Worm (Caenorhabditis elegans) whole organism, young adult: Measurements from ENCODE around the gene R07E5.7.

Experiments used
- B0261.1 ChIP-seq: sonication (generic microtip); optimal IDR thresholded peaks from 2 replicates; lab custom pipeline; 2016; ENCODE audit warnings: mild to moderate bottlenecking, missing genetic modification characterization, moderate library complexity, missing compliant biosample characterization
- F33H1.4 ChIP-seq: fragments of 200-800 bp; sonication (Bioruptor generic); IDR thresholded peaks from 2 replicates; pipeline ENCODE4 v1.3.6; 2022; ENCODE audit warnings: missing genetic modification reagents, missing genetic modification characterization, missing compliant biosample characterization
- F37B4.10 ChIP-seq: fragments of 200-800 bp; sonication (Bioruptor generic); IDR thresholded peaks from 2 replicates; pipeline ENCODE4 v1.3.6; 2022; ENCODE audit warnings: missing genetic modification characterization, missing compliant biosample characterization
- F49E8.2 ChIP-seq: sonication (generic microtip); optimal IDR thresholded peaks from 3 replicates; lab custom pipeline; 2017; ENCODE audit warnings: missing genetic modification characterization, mild to moderate bottlenecking, missing compliant biosample characterization, antibody characterized with exemption, moderate library complexity; ENCODE audit not compliant: insufficient read depth
- F57C9.4 ChIP-seq: sonication (generic microtip); optimal IDR thresholded peaks from 2 replicates; lab custom pipeline; 2017; ENCODE audit warnings: mild to moderate bottlenecking, missing genetic modification characterization, missing compliant biosample characterization
- Y53F4B.3 ChIP-seq: fragments of 200-800 bp; sonication (Bioruptor generic); IDR thresholded peaks from 2 replicates; pipeline ENCODE4 v1.3.6; 2022; ENCODE audit warnings: missing genetic modification reagents, missing genetic modification characterization, missing compliant biosample characterization
- aptf-3 ChIP-seq: fragments of 200-800 bp; sonication (Bioruptor generic); IDR thresholded peaks from 2 replicates; pipeline ENCODE4 v1.3.6; 2022; ENCODE audit warnings: missing genetic modification characterization, missing compliant biosample characterization
- attf-5 ChIP-seq: fragments of 200-800 bp; sonication (Bioruptor generic); optimal IDR thresholded peaks from 2 replicates; lab custom pipeline; 2018; ENCODE audit warnings: mild to moderate bottlenecking, missing genetic modification characterization, missing compliant biosample characterization
- ceh-27 ChIP-seq: fragments of 200-800 bp; sonication (Bioruptor generic); optimal IDR thresholded peaks from 2 replicates; lab custom pipeline; 2018; ENCODE audit warnings: mild to moderate bottlenecking, missing genetic modification characterization, moderate library complexity, missing compliant biosample characterization
- dox-1 ChIP-seq: fragments of 200-800 bp; sonication (Bioruptor generic); IDR thresholded peaks from 2 replicates; pipeline ENCODE4 v1.3.6; 2022; ENCODE audit warnings: missing genetic modification reagents, missing genetic modification characterization, missing compliant biosample characterization
- fkh-3 ChIP-seq: sonication (generic microtip); optimal IDR thresholded peaks from 2 replicates; lab custom pipeline; 2016; ENCODE audit warnings: mild to moderate bottlenecking, missing genetic modification characterization, missing compliant biosample characterization
- him-1 ChIP-seq: sonication (generic microtip); optimal IDR thresholded peaks from 2 replicates; lab custom pipeline; 2016; ENCODE audit warnings: missing genotype, missing genetic modification reagents, missing genetic modification characterization, missing compliant biosample characterization
- hmg-1.2 ChIP-seq: fragments of 200-800 bp; sonication (Bioruptor generic); IDR thresholded peaks from 2 replicates; pipeline ENCODE4 v1.3.6; 2022; ENCODE audit warnings: missing genetic modification reagents, missing genetic modification characterization, missing compliant biosample characterization
- lin-26 ChIP-seq: fragments of 200-800 bp; sonication (Bioruptor generic); IDR thresholded peaks from 2 replicates; pipeline ENCODE4 v1.3.6; 2022; ENCODE audit warnings: missing genetic modification reagents, missing genetic modification characterization, missing compliant biosample characterization
- lin-35 ChIP-seq, 3 experiments: fragments of 150-350 bp in 2 of 3; sonication (generic microtip) in 1 of 3; optimal IDR thresholded peaks; 2 replicates each; lab custom pipeline; 2014 to 2018; ENCODE audit warnings: missing biosample characterization in 3 of 3, missing genetic modification characterization in 3 of 3, missing genetic modification reagents in 3 of 3
- lsy-27 ChIP-seq: sonication (generic microtip); optimal IDR thresholded peaks from 2 replicates; lab custom pipeline; 2017; ENCODE audit warnings: missing genetic modification characterization, mild to moderate bottlenecking, missing compliant biosample characterization, antibody characterized with exemption, missing genotype, borderline replicate concordance; ENCODE audit not compliant: insufficient read depth
- madf-3 ChIP-seq: fragments of 200-800 bp; sonication (Bioruptor generic); IDR thresholded peaks from 2 replicates; pipeline ENCODE4 v1.3.6; 2022; ENCODE audit warnings: missing genetic modification reagents, missing genetic modification characterization, missing compliant biosample characterization
- mxl-1 ChIP-seq: sonication (generic microtip); optimal IDR thresholded peaks from 2 replicates; lab custom pipeline; 2016; ENCODE audit warnings: missing genetic modification characterization, missing compliant biosample characterization
- rec-8 ChIP-seq, 2 experiments: sonication (generic microtip); optimal IDR thresholded peaks; 2 replicates each; lab custom pipeline; 2016; ENCODE audit warnings: mild to moderate bottlenecking in 2 of 2, missing genetic modification characterization in 2 of 2, missing genetic modification reagents in 2 of 2, missing genotype in 2 of 2, missing biosample characterization in 1 of 2, missing compliant biosample characterization in 1 of 2, moderate library complexity in 1 of 2
- repo-1 ChIP-seq: sonication (generic microtip); optimal IDR thresholded peaks from 2 replicates; lab custom pipeline; 2017; ENCODE audit warnings: mild to moderate bottlenecking, missing genetic modification characterization, missing compliant biosample characterization
- sea-2 ChIP-seq: fragments of 200-800 bp; sonication (Bioruptor generic); IDR thresholded peaks from 2 replicates; pipeline ENCODE4 v1.3.6; 2022; ENCODE audit warnings: missing genetic modification characterization, missing compliant biosample characterization
- sptf-2 ChIP-seq: fragments of 200-800 bp; sonication (Bioruptor generic); optimal IDR thresholded peaks from 2 replicates; lab custom pipeline; 2018; ENCODE audit warnings: mild to moderate bottlenecking, missing genetic modification characterization, missing compliant biosample characterization
- tbp1 ChIP-seq: fragments of 200-800 bp; sonication (Bioruptor generic); optimal IDR thresholded peaks from 2 replicates; lab custom pipeline; 2018; ENCODE audit warnings: mild to moderate bottlenecking, missing genetic modification characterization, missing compliant biosample characterization
- unc-62 ChIP-seq: fragments of 150-350 bp; optimal IDR thresholded peaks from 2 replicates; lab custom pipeline; 2014; ENCODE audit warnings: missing biosample characterization, missing genetic modification reagents, missing genetic modification characterization
- xnd-1 ChIP-seq: sonication (generic microtip); optimal IDR thresholded peaks from 2 replicates; lab custom pipeline; 2016; ENCODE audit warnings: missing genotype, missing genetic modification reagents, missing genetic modification characterization, missing compliant biosample characterization
- ztf-25 ChIP-seq: fragments of 200-800 bp; sonication (Bioruptor generic); IDR thresholded peaks from 2 replicates; pipeline ENCODE4 v1.3.6; 2022; ENCODE audit warnings: missing genetic modification reagents, missing genetic modification characterization, missing compliant biosample characterization
- ztf-26 ChIP-seq: sonication (generic microtip); optimal IDR thresholded peaks from 2 replicates; lab custom pipeline; 2017; ENCODE audit warnings: missing genetic modification characterization, missing compliant biosample characterization
- ztf-6 ChIP-seq: fragments of 200-800 bp; sonication (Bioruptor generic); IDR thresholded peaks from 2 replicates; pipeline ENCODE4 v1.3.6; 2022; ENCODE audit warnings: missing genetic modification reagents, missing genetic modification characterization, missing compliant biosample characterization

R07E5.7 gene

DNA sequence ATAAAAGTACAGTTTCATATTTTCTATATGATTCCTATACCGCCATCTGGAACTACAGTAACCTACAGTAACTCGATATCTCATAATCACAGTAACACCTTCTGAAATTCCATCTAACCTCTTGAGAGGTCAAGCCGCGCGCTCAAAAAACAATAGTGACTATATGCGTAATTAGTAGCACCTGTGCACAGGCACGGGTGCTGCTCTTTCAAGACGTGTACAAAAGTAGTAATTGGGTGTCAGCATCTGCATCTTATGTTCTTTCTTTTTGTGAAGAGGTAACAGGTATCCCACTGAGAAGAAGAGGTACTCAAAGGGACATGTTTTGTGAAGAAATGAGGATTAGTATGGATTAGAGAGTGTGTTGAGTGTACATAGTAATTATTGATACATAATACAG, 42.4 kb upstream of the R07E5.7 start:
- no peak for TF ChIP-seq ztf-6
- TF ChIP-seq sptf-2 (GFP tag; lab: Kevin White, UChicago): no peak
- no peak for TF ChIP-seq F57C9.4 (tag; lab: Kevin White, UChicago)
- no peak for TF ChIP-seq xnd-1
- no peak for TF ChIP-seq madf-3 (GFP tag; lab: Robert Waterston, UW)
- TF ChIP-seq repo-1: no peak
- TF ChIP-seq ztf-26 (tag; lab: Kevin White, UChicago): no peak
- no peak for TF ChIP-seq lsy-27 (tag; lab: Kevin White, UChicago)
- no peak for TF ChIP-seq F37B4.10 (GFP tag; lab: Robert Waterston, UW)
- no peak for TF ChIP-seq fkh-3
- no peak for TF ChIP-seq F33H1.4 (GFP tag; lab: Robert Waterston, UW)

- TF ChIP-seq lsy-27 (tag; lab: Kevin White, UChicago): no peak
- no peak for TF ChIP-seq mxl-1 (tag; lab: Kevin White, UChicago)
- TF ChIP-seq, all 124 proteins: peak for 0
These were observed 41.3 kb upstream of the R07E5.7 start for ce11 chrIII:4460242-4460641.

DNA sequence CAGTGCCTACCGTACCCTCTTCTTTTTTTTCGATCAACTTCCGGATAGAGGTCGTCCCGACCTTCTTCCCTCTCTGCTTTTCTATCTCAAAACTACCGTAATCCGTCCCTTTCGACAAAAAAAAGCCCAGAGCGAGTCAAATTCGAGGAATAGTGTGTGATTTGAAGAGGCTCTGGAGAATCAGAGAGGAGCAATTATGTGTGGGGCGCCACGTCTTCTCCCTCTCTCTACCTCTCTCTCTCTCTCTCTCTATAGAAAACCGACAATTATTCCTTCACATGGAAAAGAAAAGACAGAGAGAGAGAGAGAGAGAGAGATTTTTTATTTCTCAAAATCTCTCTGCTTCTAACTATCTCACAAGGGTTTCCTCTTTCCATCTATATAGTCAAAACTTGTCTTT, 37.6 kb upstream of the R07E5.7 start:
- TF ChIP-seq hmg-1.2 (GFP tag; lab: Robert Waterston, UW): peak; percentile 27; the same call in 1 of the 2 replicates
- TF ChIP-seq fkh-3: no peak

DNA sequence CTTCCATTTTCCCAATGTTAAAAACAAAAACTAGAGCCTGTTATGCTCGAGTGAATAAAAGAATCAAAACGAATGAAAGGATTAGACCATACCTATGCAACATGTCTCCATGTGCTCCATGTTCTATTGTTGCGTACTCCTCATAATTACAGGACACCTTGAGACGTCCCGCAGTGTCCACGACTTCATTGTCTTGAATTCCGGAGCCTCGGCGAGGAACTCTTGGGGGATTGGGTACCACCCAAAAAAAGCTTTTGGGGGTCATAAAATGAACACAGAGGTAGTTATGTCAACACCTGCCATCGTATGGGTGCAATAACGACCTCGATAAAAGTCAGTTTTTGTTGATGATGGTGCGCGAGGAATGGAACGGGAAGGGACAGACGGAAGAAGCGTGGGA, 36.0 kb upstream of the R07E5.7 start:
- no peak for TF ChIP-seq sptf-2 (GFP tag; lab: Kevin White, UChicago)
- 0 out of 2 replicates have a peak, but pooled peaks have one; percentile 19 for TF ChIP-seq lin-26 (GFP tag; lab: Robert Waterston, UW)

DNA sequence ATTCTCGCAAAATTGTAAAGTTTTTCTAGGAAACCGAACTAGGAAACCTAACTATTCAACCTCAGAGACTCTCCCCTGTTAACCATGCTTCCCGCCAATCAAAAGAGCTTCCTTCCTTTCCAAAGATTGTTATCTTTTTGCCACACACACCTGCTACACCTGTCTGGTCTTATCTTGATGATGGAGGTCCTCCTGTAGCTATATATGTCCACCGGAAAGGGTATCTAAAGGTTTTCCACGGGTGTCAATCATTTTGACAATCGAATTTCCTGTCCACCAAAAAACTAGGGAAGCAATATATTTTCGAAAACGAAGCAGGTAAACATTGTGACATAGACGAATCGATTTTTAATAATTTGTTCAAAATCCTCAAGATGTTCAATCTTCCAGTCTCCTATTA, 34.8 kb upstream of the R07E5.7 start:
- peak; percentile 89 for TF ChIP-seq unc-62 (GFP tag; lab: Kevin White, UChicago)
- TF ChIP-seq him-1 (tag; lab: Kevin White, UChicago): no peak
- TF ChIP-seq attf-5 (GFP tag; lab: Kevin White, UChicago): no peak
- TF ChIP-seq rec-8 (tag; optimal IDR thresholded peaks at IDR 0.05; lab: Kevin White, UChicago): no peak
- TF ChIP-seq tbp1: no peak

DNA sequence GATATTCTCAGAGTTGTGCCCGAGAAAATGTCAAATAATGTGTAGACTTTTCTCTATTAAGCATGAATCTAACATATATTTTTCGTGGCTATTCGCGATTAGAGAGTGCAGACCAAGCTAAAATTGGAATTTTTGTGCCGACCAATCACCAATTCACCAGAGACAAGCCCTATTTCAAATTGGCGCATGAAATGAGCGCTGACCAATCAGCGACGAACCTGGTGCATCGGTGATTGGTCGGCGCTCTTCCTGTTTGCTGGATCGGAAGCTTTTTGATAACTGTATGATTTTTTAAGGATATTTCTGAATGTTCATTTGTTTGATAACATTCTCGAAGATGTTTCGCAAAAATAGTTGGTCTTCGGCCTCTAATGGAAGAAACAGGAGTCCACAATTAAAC, 34.3 kb upstream of the R07E5.7 start:
- TF ChIP-seq B0261.1 (tag; lab: Kevin White, UChicago): no peak
- 0 out of 2 replicates have a peak, but pooled peaks have one; percentile 9 for TF ChIP-seq ztf-25 (GFP tag; lab: Robert Waterston, UW)

- TF ChIP-seq lin-35 (GFP tag; optimal IDR thresholded peaks at IDR 0.05; lab: Kevin White, UChicago) (no peak), ceh-27 (GFP tag; lab: Kevin White, UChicago) (no peak), sea-2 (GFP tag; lab: Robert Waterston, UW) (no peak), Y53F4B.3 (no peak)
These were observed 33.8 kb upstream of the R07E5.7 start for ce11 chrIII:4452749-4453148.

DNA sequence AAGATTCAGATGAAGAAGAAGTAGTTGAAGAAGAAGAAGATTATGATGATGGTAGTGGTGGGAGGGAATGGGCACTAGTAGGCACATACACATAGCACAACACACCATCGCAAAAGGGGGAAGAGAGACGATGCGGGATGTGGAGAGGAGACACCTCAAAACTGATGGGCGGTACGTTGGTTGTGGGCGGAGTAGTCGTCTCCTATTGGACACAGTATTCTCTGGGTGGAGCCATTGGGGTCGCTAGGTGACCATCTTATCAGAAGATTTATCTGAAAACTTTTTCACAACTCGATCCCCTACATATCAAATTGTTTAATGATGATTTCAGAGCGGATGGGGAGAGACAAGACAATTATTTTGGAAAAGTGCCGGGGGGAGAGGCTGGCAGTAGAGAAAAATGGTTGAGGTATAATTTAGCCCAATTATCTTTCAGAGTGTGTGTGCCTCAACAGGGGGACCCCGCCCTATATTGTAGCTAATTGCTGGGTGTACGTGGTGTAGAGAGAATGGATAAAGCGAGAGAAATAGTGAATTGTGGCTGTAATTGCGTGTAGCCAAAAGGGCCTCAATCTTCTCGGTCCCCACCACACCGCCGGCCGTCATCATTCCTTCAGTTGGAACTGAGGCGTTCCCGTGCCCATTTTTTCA, 31.9 kb upstream of the R07E5.7 start:
- TF ChIP-seq attf-5 (GFP tag; lab: Kevin White, UChicago) (no peak), dox-1 (GFP tag; lab: Robert Waterston, UW) (no peak), aptf-3 (GFP tag; lab: Robert Waterston, UW) (no peak), lin-35 (GFP tag; optimal IDR thresholded peaks at IDR 0.05; lab: Kevin White, UChicago) (no peak), F49E8.2 (tag; lab: Kevin White, UChicago) (no peak)
